6 worm cellular contexts compared by ENCODE assay signal in the genomic region with DNA sequence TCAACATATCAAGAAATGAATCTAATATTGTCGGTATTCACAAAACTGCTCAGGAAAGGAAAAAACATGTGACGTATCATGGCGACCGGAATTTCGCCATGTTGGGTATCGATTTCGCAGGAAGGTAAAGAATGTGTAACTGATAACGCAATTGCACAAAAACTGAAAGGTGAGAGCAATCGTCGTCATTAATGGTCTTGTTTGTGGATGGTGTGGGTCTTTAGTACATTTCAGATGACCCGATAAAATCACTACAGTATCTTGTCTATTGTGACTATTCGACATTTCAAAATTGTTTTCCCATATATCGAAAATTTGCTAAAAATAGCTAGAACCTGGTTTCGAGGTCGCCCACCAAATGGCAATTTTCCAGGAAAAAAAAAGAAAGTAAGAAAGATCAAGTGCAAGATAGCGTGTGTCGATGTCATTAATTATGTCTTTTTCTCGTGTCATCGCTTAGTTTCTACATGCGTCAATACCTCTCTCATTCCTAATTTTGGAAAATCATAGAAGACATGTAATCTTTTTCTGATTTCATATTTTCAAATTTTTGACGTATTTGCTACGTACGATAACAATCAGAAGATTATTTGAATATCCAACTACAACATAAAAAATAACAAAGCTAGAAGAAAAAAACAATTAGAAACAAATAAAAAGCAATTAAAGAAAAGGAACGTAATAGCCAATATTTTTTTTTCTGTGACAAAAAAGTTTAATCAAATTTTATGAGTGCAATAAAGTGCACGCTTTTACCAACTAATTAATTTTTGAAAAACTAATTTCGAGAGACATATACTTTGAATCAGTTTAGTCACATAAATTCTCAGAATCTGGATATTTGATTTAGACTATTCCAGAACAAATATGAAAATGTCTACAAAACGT.
TF ChIP-seq lines count a peak whose summit lies in the region.

No protein-coding gene starts in this region.

TF ChIP-seq in whole organism, L1 larva, 84 proteins besides CTCF, POLR2A, EP300 and RAD21 (continues in another document):
- no peak for TF ChIP-seq ets-5 (GFP tag; IDR thresholded peaks at IDR 0.05; lab: Robert Waterston, UW)
- TF ChIP-seq pax-3 (tag; optimal IDR thresholded peaks at IDR 0.05; lab: Kevin White, UChicago), result no peak
- no peak for TF ChIP-seq ama-1 (optimal IDR thresholded peaks at IDR 0.05; lab: Kevin White, UChicago)
- TF ChIP-seq C04F5.9 (tag; optimal IDR thresholded peaks at IDR 0.05; lab: Kevin White, UChicago), result no peak
- no peak for TF ChIP-seq nhr-84 (tag; optimal IDR thresholded peaks at IDR 0.05; lab: Kevin White, UChicago)
- no peak for TF ChIP-seq snu-23 (GFP tag; optimal IDR thresholded peaks at IDR 0.05; lab: Kevin White, UChicago)
- no peak for TF ChIP-seq snpc-4 (tag; optimal IDR thresholded peaks at IDR 0.05; lab: Kevin White, UChicago)
- TF ChIP-seq egl-13 (tag; optimal IDR thresholded peaks at IDR 0.05; lab: Kevin White, UChicago), result peak; percentile 59
- TF ChIP-seq nhr-19 (GFP tag; conservative IDR thresholded peaks at IDR 0.05; lab: Robert Waterston, UW), result no peak
- TF ChIP-seq nhr-12 (tag; optimal IDR thresholded peaks at IDR 0.05; lab: Kevin White, UChicago), result no peak
- no peak for TF ChIP-seq unc-98 (GFP tag; IDR thresholded peaks at IDR 0.05; lab: Robert Waterston, UW)
- no peak for TF ChIP-seq nhr-77 (tag; optimal IDR thresholded peaks at IDR 0.05; lab: Kevin White, UChicago)
- no peak for TF ChIP-seq ceh-8 (GFP tag; optimal IDR thresholded peaks at IDR 0.05; lab: Kevin White, UChicago)
- TF ChIP-seq F16B12.6 (tag; optimal IDR thresholded peaks at IDR 0.05; lab: Kevin White, UChicago), result no peak

TF ChIP-seq in whole organism, L2 larva, 48 proteins besides CTCF, POLR2A, EP300 and RAD21:
- TF ChIP-seq alr-1 (tag; optimal IDR thresholded peaks at IDR 0.05; lab: Kevin White, UChicago), result no peak
- TF ChIP-seq lin-39 (tag; optimal IDR thresholded peaks at IDR 0.05; lab: Kevin White, UChicago), result peak; percentile 64
- peak; percentile 15 for TF ChIP-seq nhr-21 (tag; optimal IDR thresholded peaks at IDR 0.05; lab: Kevin White, UChicago)
- TF ChIP-seq nhr-11 (tag; optimal IDR thresholded peaks at IDR 0.05; lab: Kevin White, UChicago), result no peak
- no peak for TF ChIP-seq lsy-2 (tag; optimal IDR thresholded peaks at IDR 0.05; lab: Kevin White, UChicago)
- TF ChIP-seq fos-1 (tag; optimal IDR thresholded peaks at IDR 0.05; lab: Kevin White, UChicago), result peak; percentile 23
- TF ChIP-seq mdl-1 (tag; optimal IDR thresholded peaks at IDR 0.05; lab: Kevin White, UChicago), result no peak
- TF ChIP-seq C34F6.9 (tag; optimal IDR thresholded peaks at IDR 0.05; lab: Kevin White, UChicago), result peak; percentile 12
TF ChIP-seq in whole organism, L2 larva: peak in this region for 4.

TF ChIP-seq in whole organism, L3 larva, 47 proteins besides CTCF, POLR2A, EP300 and RAD21 (continues in another document):
- TF ChIP-seq nfya-1 (tag; optimal IDR thresholded peaks at IDR 0.05; lab: Kevin White, UChicago; ENCODE audit: insufficient read depth) (no peak), ceh-9 (tag; optimal IDR thresholded peaks at IDR 0.05; lab: Kevin White, UChicago) (no peak), egl-5 (tag; optimal IDR thresholded peaks at IDR 0.05; lab: Kevin White, UChicago) (no peak), nhr-28 (tag; optimal IDR thresholded peaks at IDR 0.05; lab: Kevin White, UChicago) (no peak), elt-2 (tag; optimal IDR thresholded peaks at IDR 0.05; lab: Kevin White, UChicago) (peak; percentile 65), snpc-4 (tag; optimal IDR thresholded peaks at IDR 0.05; lab: Kevin White, UChicago) (no peak), jun-1 (tag; optimal IDR thresholded peaks at IDR 0.05; lab: Kevin White, UChicago) (peak; percentile 32), ceh-28 (tag; optimal IDR thresholded peaks at IDR 0.05; lab: Kevin White, UChicago) (no peak), elt-1 (tag; optimal IDR thresholded peaks at IDR 0.05; lab: Kevin White, UChicago) (no peak), nhr-11 (tag; optimal IDR thresholded peaks at IDR 0.05; lab: Kevin White, UChicago) (peak; percentile 57), daf-12 (tag; optimal IDR thresholded peaks at IDR 0.05; lab: Kevin White, UChicago) (no peak), nhr-76 (tag; optimal IDR thresholded peaks at IDR 0.05; lab: Kevin White, UChicago) (no peak), eor-1 (tag; optimal IDR thresholded peaks at IDR 0.05; lab: Kevin White, UChicago) (no peak), nhr-237 (tag; optimal IDR thresholded peaks at IDR 0.05; lab: Kevin White, UChicago) (no peak), fkh-10 (GFP tag; optimal IDR thresholded peaks at IDR 0.05; lab: Kevin White, UChicago) (no peak), pqm-1 (tag; optimal IDR thresholded peaks at IDR 0.05; lab: Kevin White, UChicago) (peak; percentile 49)

TF ChIP-seq in whole organism, L4 larva, 104 proteins besides CTCF, POLR2A, EP300 and RAD21 (continues in another document):
- TF ChIP-seq daf-12 (tag; optimal IDR thresholded peaks at IDR 0.05; lab: Kevin White, UChicago), result no peak
- TF ChIP-seq F37D6.2 (tag; optimal IDR thresholded peaks at IDR 0.05; lab: Kevin White, UChicago), result no peak
- no peak for TF ChIP-seq lin-38 (GFP tag; IDR thresholded peaks at IDR 0.05; lab: Robert Waterston, UW)
- TF ChIP-seq mxl-3 (GFP tag; optimal IDR thresholded peaks at IDR 0.05; lab: Kevin White, UChicago), result no peak
- no peak for TF ChIP-seq attf-4 (tag; optimal IDR thresholded peaks at IDR 0.05; lab: Kevin White, UChicago)
- TF ChIP-seq daf-8 (GFP tag; IDR thresholded peaks at IDR 0.05; lab: Robert Waterston, UW), result no peak
- TF ChIP-seq hmg-1.1 (GFP tag; IDR thresholded peaks at IDR 0.05; lab: Robert Waterston, UW), result no peak
- no peak for TF ChIP-seq nhr-48 (tag; optimal IDR thresholded peaks at IDR 0.05; lab: Kevin White, UChicago)
- TF ChIP-seq lin-1 (GFP tag; IDR thresholded peaks at IDR 0.05; lab: Robert Waterston, UW), result no peak
- no peak for TF ChIP-seq nhr-111 (GFP tag; optimal IDR thresholded peaks at IDR 0.05; lab: Kevin White, UChicago)
- no peak for TF ChIP-seq php-3 (GFP tag; IDR thresholded peaks at IDR 0.05; lab: Robert Waterston, UW)
- no peak for TF ChIP-seq lin-15B (tag; optimal IDR thresholded peaks at IDR 0.05; lab: Kevin White, UChicago)
- no peak for TF ChIP-seq nhr-11 (tag; optimal IDR thresholded peaks at IDR 0.05; lab: Kevin White, UChicago)
- no peak for TF ChIP-seq D1046.2 (GFP tag; IDR thresholded peaks at IDR 0.05; lab: Robert Waterston, UW)
- TF ChIP-seq lin-39 (tag; optimal IDR thresholded peaks at IDR 0.05; lab: Kevin White, UChicago), result peak; percentile 24
- no peak for TF ChIP-seq set-16 (GFP tag; IDR thresholded peaks at IDR 0.05; lab: Robert Waterston, UW)
- TF ChIP-seq tra-1 (GFP tag; IDR thresholded peaks at IDR 0.05; lab: Robert Waterston, UW), result 0 out of 2 replicates have a peak, but pooled peaks have one; percentile 28

TF ChIP-seq in whole organism, late embryonic, 69 proteins besides CTCF, POLR2A, EP300 and RAD21:
- TF ChIP-seq ceh-14 (tag; optimal IDR thresholded peaks at IDR 0.05; lab: Kevin White, UChicago), result peak; percentile 42
- no peak for TF ChIP-seq sdc-2 (tag; optimal IDR thresholded peaks at IDR 0.05; lab: Kevin White, UChicago)
- TF ChIP-seq elt-2 (tag; optimal IDR thresholded peaks at IDR 0.05; lab: Kevin White, UChicago), result peak; percentile 43
- no peak for TF ChIP-seq C08G9.2 (tag; optimal IDR thresholded peaks at IDR 0.05; lab: Kevin White, UChicago)

TF ChIP-seq in whole organism, young adult, 124 proteins besides CTCF, POLR2A, EP300 and RAD21:
- peak; percentile 51 for TF ChIP-seq nhr-80 (tag; optimal IDR thresholded peaks at IDR 0.05; lab: Kevin White, UChicago)
- no peak for TF ChIP-seq lin-40 (tag; optimal IDR thresholded peaks at IDR 0.05; lab: Kevin White, UChicago)
